Worm (Caenorhabditis elegans) whole organism, L3 larva: ENCODE data around the gene C33F10.14.
A peak's percentile ranks its signal among the peaks of the same experiment; 100 is the strongest.

Source experiments
- aly-2 ChIP-seq: fragments of 150-350 bp; optimal IDR thresholded peaks from 2 replicates; lab custom pipeline; 2014; ENCODE audit warnings: missing biosample characterization, missing genetic modification characterization
- egl-27 ChIP-seq: sonication (generic microtip); optimal IDR thresholded peaks from 4 replicates; lab custom pipeline; 2017; ENCODE audit warnings: missing biosample characterization, missing genetic modification reagents, missing genetic modification characterization
- elt-3 ChIP-seq, 3 experiments: fragments of 150-350 bp in 1 of 3; sonication (generic microtip) in 2 of 3; optimal IDR thresholded peaks; 2 replicates in 2 of 3; 4 replicates in 1 of 3; lab custom pipeline; 2014 to 2017; ENCODE audit warnings: missing biosample characterization in 3 of 3, missing genetic modification characterization in 3 of 3
- nhr-25 ChIP-seq: sonication (generic microtip); optimal IDR thresholded peaks from 2 replicates; lab custom pipeline; 2017; ENCODE audit warnings: missing biosample characterization, missing genetic modification characterization
- nhr-43 ChIP-seq: sonication (generic microtip); optimal IDR thresholded peaks from 2 replicates; lab custom pipeline; 2016; ENCODE audit warnings: mild to moderate bottlenecking, missing genetic modification characterization, missing compliant biosample characterization; ENCODE audit not compliant: poor library complexity, severe bottlenecking
- nhr-76 ChIP-seq: fragments of 150-350 bp; sonication (generic microtip); optimal IDR thresholded peaks from 5 replicates; lab custom pipeline; 2014; ENCODE audit warnings: missing biosample characterization, missing genetic modification characterization
- nhr-77 ChIP-seq: fragments of 150-350 bp; optimal IDR thresholded peaks from 2 replicates; lab custom pipeline; 2014; ENCODE audit warnings: missing biosample characterization, missing genetic modification characterization
- pha-4 ChIP-seq: fragments of 150-350 bp; optimal IDR thresholded peaks from 2 replicates; lab custom pipeline; 2014; ENCODE audit warnings: missing biosample characterization, missing genetic modification reagents, missing genetic modification characterization
- unc-39 ChIP-seq: sonication (generic microtip); optimal IDR thresholded peaks from 4 replicates; lab custom pipeline; 2017; ENCODE audit warnings: missing biosample characterization, missing genetic modification characterization
- unc-62 ChIP-seq: fragments of 150-350 bp; sonication (generic microtip); optimal IDR thresholded peaks from 4 replicates; lab custom pipeline; 2014; ENCODE audit warnings: missing biosample characterization, missing genetic modification reagents, missing genetic modification characterization

DNA sequence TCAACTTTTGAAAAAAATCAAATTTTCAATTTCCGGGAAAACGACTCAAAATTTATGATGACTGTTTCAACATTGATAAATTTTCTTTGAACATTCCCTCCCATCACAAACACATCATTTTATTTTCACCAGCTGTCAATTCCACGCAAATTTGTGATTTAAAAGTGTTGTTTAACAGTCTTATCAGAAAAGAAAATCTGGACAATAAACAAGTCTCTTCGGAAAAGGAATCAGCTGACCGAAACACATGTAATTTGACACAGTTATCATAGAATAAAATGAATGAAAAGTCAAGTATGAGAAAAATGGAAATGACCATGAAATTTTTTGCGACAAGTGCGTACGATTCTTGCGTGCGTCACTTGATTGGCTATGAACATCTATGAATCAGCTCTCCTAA is 28.1 kb upstream of the C33F10.14 start:
- TF ChIP-seq pha-4, result peak; percentile 46
- TF ChIP-seq elt-3 (tag; optimal IDR thresholded peaks at IDR 0.05; lab: Kevin White, UChicago), result no peak
- TF ChIP-seq nhr-25 (tag; lab: Kevin White, UChicago), result peak; percentile 59
- no peak for TF ChIP-seq egl-27 (tag; lab: Kevin White, UChicago)
- TF ChIP-seq nhr-76 (tag; lab: Kevin White, UChicago), result no peak
- TF ChIP-seq nhr-77 (tag; lab: Kevin White, UChicago), result no peak
- TF ChIP-seq unc-62 (GFP tag; lab: Kevin White, UChicago), result no peak
- TF ChIP-seq aly-2 (tag; lab: Kevin White, UChicago), result no peak
- TF ChIP-seq unc-39 (tag; lab: Kevin White, UChicago), result no peak
- no peak for TF ChIP-seq nhr-43 (tag; lab: Kevin White, UChicago)
